Worm (Caenorhabditis elegans): Measurements from ENCODE around the gene trpp-4.
"Not testable (repeated sequence)": the region's sequence is repeated elsewhere in the genome, so short reads cannot be mapped to it uniquely, and the experiment has no call there.

trpp-4 gene

ce11 chrV:9378335-9378734, 21.8 kb upstream of the trpp-4 start, which contains the start of gene E02C12.10 (continued):
- TF ChIP-seq snpc-3.4 (tag; optimal IDR thresholded peaks at IDR 0.05) (no peak), nfya-2 (GFP tag; IDR thresholded peaks at IDR 0.05) (no peak), attf-6 (GFP tag; IDR thresholded peaks at IDR 0.05) (no peak), let-607 (tag; optimal IDR thresholded peaks at IDR 0.05) (no peak), aptf-3 (GFP tag; IDR thresholded peaks at IDR 0.05) (no peak), pha-4 (tag; optimal IDR thresholded peaks at IDR 0.05) (no peak), B0336.3 (GFP tag; IDR thresholded peaks at IDR 0.05) (no peak)

- not testable (repeated sequence) for TF ChIP-seq Y56A3A.18 (GFP tag; IDR thresholded peaks at IDR 0.05); chd-7 (tag; optimal IDR thresholded peaks at IDR 0.05); F33H1.4 (GFP tag; IDR thresholded peaks at IDR 0.05)
Observed at ce11 chrV:9379808-9380207, 20.3 kb upstream of the trpp-4 start, which contains the start of gene E02C12.11. Gene E02C12.11 (minus strand): TSS chrV:9379908.

DNA sequence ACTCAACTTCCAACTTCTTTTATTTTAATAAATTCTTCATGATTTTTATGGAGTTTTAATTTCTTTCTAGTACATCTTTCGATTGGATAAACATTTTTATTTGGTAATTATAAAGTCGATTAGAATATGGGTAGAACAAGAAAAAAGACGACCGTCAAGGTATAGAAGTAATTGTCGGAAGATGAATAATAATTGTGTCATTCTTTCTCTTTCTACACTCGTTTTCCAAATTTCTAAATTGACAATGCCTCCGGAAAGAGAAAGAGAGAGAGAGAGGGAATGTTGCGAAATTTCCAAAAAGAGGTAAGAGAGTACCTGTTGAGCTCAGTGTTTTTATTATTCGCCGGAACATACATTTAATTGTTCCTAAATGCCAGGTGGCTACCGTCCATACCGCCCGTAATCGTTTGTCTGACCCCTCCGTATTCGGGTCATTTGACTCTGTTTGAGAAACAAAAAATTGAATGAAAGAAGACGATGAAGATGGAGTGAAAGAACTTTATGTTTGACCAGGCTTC, 18.2 kb upstream of the trpp-4 start, which contains the start of gene E02C12.12:
Gene E02C12.12, minus strand, starts transcription at position 468 of the 518 bp plus-strand sequence.
- peak; percentile 65; the same call in 1 of the 2 replicates for TF ChIP-seq cebp-1 (GFP tag; IDR thresholded peaks at IDR 0.05)
- TF ChIP-seq cebp-1 (tag; optimal IDR thresholded peaks at IDR 0.05), result peak; percentile 92
- no peak for TF ChIP-seq ztf-26 (tag; optimal IDR thresholded peaks at IDR 0.05)

ce11 chrV:9382538-9383328, 17.4 kb upstream of the trpp-4 start:
- TF ChIP-seq egl-18 (GFP tag; IDR thresholded peaks at IDR 0.05) (no peak), sea-2 (GFP tag; IDR thresholded peaks at IDR 0.05) (no peak), Y67H2A.10 (GFP tag; conservative IDR thresholded peaks at IDR 0.05) (no peak), T07F8.4 (tag; optimal IDR thresholded peaks at IDR 0.05) (no peak), hsf-1 (GFP tag; IDR thresholded peaks at IDR 0.05) (peak; percentile 89), ceh-58 (GFP tag; IDR thresholded peaks at IDR 0.05) (no peak), attf-6 (GFP tag; IDR thresholded peaks at IDR 0.05) (peak; percentile 78), C17E4.6 (GFP tag; IDR thresholded peaks at IDR 0.05) (no peak), snpc-3.4 (tag; optimal IDR thresholded peaks at IDR 0.05) (peak; percentile 94), mel-28 (tag; optimal IDR thresholded peaks at IDR 0.05; ENCODE audit: borderline replicate concordance) (no peak), ekl-4 (GFP tag; IDR thresholded peaks at IDR 0.05) (peak; percentile 88), nfyb-1 (GFP tag; IDR thresholded peaks at IDR 0.05) (no peak), let-526 (GFP tag; IDR thresholded peaks at IDR 0.05) (no peak), lsl-1 (GFP tag; optimal IDR thresholded peaks at IDR 0.05) (peak; percentile 89), ets-4 (GFP tag; optimal IDR thresholded peaks at IDR 0.05) (no peak), F10E7.11 (tag; optimal IDR thresholded peaks at IDR 0.05) (no peak), hrde-1 (tag; optimal IDR thresholded peaks at IDR 0.05; ENCODE audit: borderline replicate concordance) (no peak), unc-62 (GFP tag; optimal IDR thresholded peaks at IDR 0.05) (no peak), repo-1 (tag; optimal IDR thresholded peaks at IDR 0.05) (no peak), xnd-1 (tag; optimal IDR thresholded peaks at IDR 0.05) (peak; percentile 99), nfya-2 (GFP tag; IDR thresholded peaks at IDR 0.05) (no peak), sptf-2 (GFP tag; optimal IDR thresholded peaks at IDR 0.05) (no peak), nfya-1 (tag; optimal IDR thresholded peaks at IDR 0.05; ENCODE audit: borderline replicate concordance, insufficient read depth) (no peak), sdz-38 (tag; optimal IDR thresholded peaks at IDR 0.05) (no peak), F52B5.7 (tag; optimal IDR thresholded peaks at IDR 0.05) (no peak), ceh-79 (tag; optimal IDR thresholded peaks at IDR 0.05) (no peak), lsy-27 (tag; optimal IDR thresholded peaks at IDR 0.05; ENCODE audit: borderline replicate concordance, insufficient read depth) (no peak), ceh-91 (GFP tag; IDR thresholded peaks at IDR 0.05) (peak; percentile 95), ceh-100 (GFP tag; IDR thresholded peaks at IDR 0.05) (no peak; the same call in 1 of the 2 replicates), pha-4 (tag; optimal IDR thresholded peaks at IDR 0.05) (no peak), lin-26 (GFP tag; IDR thresholded peaks at IDR 0.05) (no peak), attf-5 (GFP tag; optimal IDR thresholded peaks at IDR 0.05) (no peak)
